Worm (Caenorhabditis elegans) whole organism, young adult: ENCODE results near the gene srw-26.

Source experiments
- F39B2.1 ChIP-seq: fragments of 200-800 bp; sonication (Bioruptor generic); IDR thresholded peaks from 2 replicates; pipeline ENCODE4 v1.3.6; 2022; ENCODE audit warnings: missing genetic modification reagents, missing genetic modification characterization, missing compliant biosample characterization
- F52B5.7 ChIP-seq: sonication (generic microtip); optimal IDR thresholded peaks from 2 replicates; lab custom pipeline; 2016; ENCODE audit warnings: mild to moderate bottlenecking, missing genetic modification characterization, missing compliant biosample characterization
- dpl-1 ChIP-seq: fragments of 150-350 bp; optimal IDR thresholded peaks from 2 replicates; lab custom pipeline; 2014; ENCODE audit warnings: missing biosample characterization, missing genetic modification reagents, missing genetic modification characterization
- madf-3 ChIP-seq: fragments of 200-800 bp; sonication (Bioruptor generic); IDR thresholded peaks from 2 replicates; pipeline ENCODE4 v1.3.6; 2022; ENCODE audit warnings: missing genetic modification reagents, missing genetic modification characterization, missing compliant biosample characterization
- ztf-28 ChIP-seq: fragments of 200-800 bp; sonication (Bioruptor generic); IDR thresholded peaks from 2 replicates; pipeline ENCODE4 v1.3.6; 2022; ENCODE audit warnings: missing genetic modification reagents, missing genetic modification characterization, missing compliant biosample characterization

ce11 chrV:15900564-15900963 lies 31.7 kb downstream of the srw-26 start:
- no peak for TF ChIP-seq dpl-1 (GFP tag; lab: Kevin White, UChicago)
- TF ChIP-seq madf-3 (GFP tag; lab: Robert Waterston, UW) = no peak
- TF ChIP-seq ztf-28 = no peak
- no peak for TF ChIP-seq F39B2.1 (GFP tag; lab: Robert Waterston, UW)
- TF ChIP-seq F52B5.7 = no peak
